Fruit fly (Drosophila melanogaster) Kc167 (cell line): ENCODE data around the gene CG4854.

Experiments used
- Myc ChIP-seq: fragments of >200 bp; optimal IDR thresholded peaks from 2 replicates; lab custom pipeline; 2017; ENCODE audit warnings: missing external identifiers
- Sin3A ChIP-seq: fragments of >200 bp; optimal IDR thresholded peaks from 2 replicates; lab custom pipeline; 2018; ENCODE audit warnings: missing external identifiers
- psq ChIP-seq: fragments of >200 bp; optimal IDR thresholded peaks from 2 replicates; lab custom pipeline; 2017; ENCODE audit warnings: missing external identifiers
- ttk ChIP-seq: sonication (Bioruptor generic); optimal IDR thresholded peaks from 2 replicates; lab custom pipeline; 2017; ENCODE audit warnings: missing external identifiers

- TF ChIP-seq Myc (lab: Kevin White, UChicago) (no peak), psq (lab: Kevin White, UChicago) (no peak), ttk (lab: Kevin White, UChicago) (no peak), Sin3A (lab: Kevin White, UChicago) (no peak)
Measured at dm6 chr3R:20035887-20036286, 8.0 kb downstream of the CG4854 start, which contains the start of gene Regnase-1.
